Fruit fly (Drosophila melanogaster): ENCODE measurements around the gene NTPase.

NTPase gene

dm6 chr2L:2903649-2904048, 18.0 kb upstream of the NTPase start:
- TF ChIP-seq CG31441 (GFP tag; IDR thresholded peaks at IDR 0.05) (no peak), CG11504 (tag; optimal IDR thresholded peaks at IDR 0.05) (no peak), CG13894 (tag; optimal IDR thresholded peaks at IDR 0.05) (peak; percentile 57), CG3838 (GFP tag; optimal IDR thresholded peaks at IDR 0.05) (no peak), ranshi (GFP tag; IDR thresholded peaks at IDR 0.05) (no peak; the same call in 1 of the 2 replicates), abd-A (tag; optimal IDR thresholded peaks at IDR 0.05) (peak; percentile 28), emc (GFP tag; optimal IDR thresholded peaks at IDR 0.05) (no peak), Deaf1 (tag; optimal IDR thresholded peaks at IDR 0.05) (peak; percentile 80), Hr78 (GFP tag; optimal IDR thresholded peaks at IDR 0.05) (no peak)

DNA sequence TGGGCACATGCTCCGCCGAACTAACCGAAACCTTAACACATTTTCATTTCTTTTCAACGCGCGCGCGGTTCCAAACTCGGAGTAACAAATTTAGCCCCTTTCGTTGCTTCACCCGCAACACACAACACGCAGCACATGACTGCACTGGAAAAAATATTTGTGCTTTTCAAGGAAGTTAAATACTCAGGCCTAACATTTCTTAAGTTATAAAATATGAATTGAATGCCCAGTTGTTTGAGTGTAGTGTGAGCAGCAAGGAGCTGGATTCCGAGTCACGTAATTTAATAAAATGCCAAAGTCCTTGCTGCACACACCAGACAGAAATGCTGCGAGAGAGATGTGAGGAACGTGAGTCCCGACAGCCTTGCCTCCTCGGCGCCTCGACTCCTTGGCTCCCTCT, 15.8 kb upstream of the NTPase start:
- peak; percentile 20 for TF ChIP-seq lab (GFP tag; optimal IDR thresholded peaks at IDR 0.05)
- TF ChIP-seq Aef1 (GFP tag; IDR thresholded peaks at IDR 0.05) = no peak
- TF ChIP-seq cwo (GFP tag; optimal IDR thresholded peaks at IDR 0.05) = peak; percentile 11
- 0 out of 4 replicates have a peak, but pooled peaks have one; percentile 39 for TF ChIP-seq chinmo (GFP tag; IDR thresholded peaks at IDR 0.05; ENCODE audit: partially characterized antibody)
- no peak for TF ChIP-seq Doc2 (GFP tag; IDR thresholded peaks at IDR 0.05)
- no peak for TF ChIP-seq CG43689 (GFP tag; IDR thresholded peaks at IDR 0.05)
- no peak for TF ChIP-seq CG6654 (GFP tag; optimal IDR thresholded peaks at IDR 0.05)
- no peak for TF ChIP-seq CG31388 (GFP tag; optimal IDR thresholded peaks at IDR 0.05)
- no peak for TF ChIP-seq CG33213 (GFP tag; optimal IDR thresholded peaks at IDR 0.05)
- peak; percentile 53 for TF ChIP-seq lilli (GFP tag; optimal IDR thresholded peaks at IDR 0.05)
- no peak for TF ChIP-seq CG11398 (GFP tag; optimal IDR thresholded peaks at IDR 0.05)
- TF ChIP-seq trh (GFP tag; optimal IDR thresholded peaks at IDR 0.05) = no peak
- TF ChIP-seq sens (GFP tag) = peak; percentile 76
- no peak for TF ChIP-seq CkIIα-i1 (GFP tag; IDR thresholded peaks at IDR 0.05)
- no peak for TF ChIP-seq NFAT (GFP tag; IDR thresholded peaks at IDR 0.05)
- TF ChIP-seq Tbp (GFP tag; optimal IDR thresholded peaks at IDR 0.05) = no peak
- no peak for TF ChIP-seq CG12219 (GFP tag; optimal IDR thresholded peaks at IDR 0.05)
- no peak for TF ChIP-seq CG6272 (GFP tag; IDR thresholded peaks at IDR 0.05)
- no peak for TF ChIP-seq sqz (GFP tag; optimal IDR thresholded peaks at IDR 0.05)
- TF ChIP-seq CG17829 (tag; optimal IDR thresholded peaks at IDR 0.05) = no peak
- no peak for TF ChIP-seq CG6854 (GFP tag; optimal IDR thresholded peaks at IDR 0.05)
- no peak for TF ChIP-seq CG10543 (GFP tag; optimal IDR thresholded peaks at IDR 0.05)
- no peak for TF ChIP-seq vvl (GFP tag; IDR thresholded peaks at IDR 0.05)
- TF ChIP-seq HLH3B (GFP tag; IDR thresholded peaks at IDR 0.05) = no peak
- TF ChIP-seq Hr78 (GFP tag; optimal IDR thresholded peaks at IDR 0.05) = no peak
- TF ChIP-seq wdn (GFP tag; IDR thresholded peaks at IDR 0.05) = no peak
- no peak for TF ChIP-seq Fer3 (tag; optimal IDR thresholded peaks at IDR 0.05)
- TF ChIP-seq Side (GFP tag; optimal IDR thresholded peaks at IDR 0.05) = no peak
- TF ChIP-seq CG18262 (tag; optimal IDR thresholded peaks at IDR 0.05) = no peak
- no peak for TF ChIP-seq CrebB (tag; optimal IDR thresholded peaks at IDR 0.05)
- no peak for TF ChIP-seq chn (GFP tag; optimal IDR thresholded peaks at IDR 0.05)
- TF ChIP-seq CG18599 (GFP tag; optimal IDR thresholded peaks at IDR 0.05) = peak; percentile 52
- TF ChIP-seq zf30C (GFP tag; optimal IDR thresholded peaks at IDR 0.05) = peak; percentile 20
- TF ChIP-seq row (GFP tag; IDR thresholded peaks at IDR 0.05) = no peak; the same call in 1 of the 3 replicates
- TF ChIP-seq lmd (GFP tag; IDR thresholded peaks at IDR 0.05) = 0 out of 2 replicates have a peak, but pooled peaks have one; percentile 23
- TF ChIP-seq sd (tag; optimal IDR thresholded peaks at IDR 0.05) = no peak
- no peak for TF ChIP-seq CG12391 (tag; optimal IDR thresholded peaks at IDR 0.05)
- TF ChIP-seq Kr (GFP tag; optimal IDR thresholded peaks at IDR 0.05) = no peak
- TF ChIP-seq exex (tag; optimal IDR thresholded peaks at IDR 0.05) = no peak
- TF ChIP-seq Abd-B (GFP tag; optimal IDR thresholded peaks at IDR 0.05) = no peak
- TF ChIP-seq CG7372 (GFP tag; IDR thresholded peaks at IDR 0.05) = 0 out of 2 replicates have a peak, but pooled peaks have one; percentile 42
- TF ChIP-seq Rfx (GFP tag; IDR thresholded peaks at IDR 0.05) = 0 out of 2 replicates have a peak, but pooled peaks have one; percentile 19
- TF ChIP-seq h (optimal IDR thresholded peaks at IDR 0.05) = no peak

Data from whole organism, embryonic.